Fruit fly (Drosophila melanogaster) whole organism, embryonic: Measurements from ENCODE around the gene ArfGAP1.

Experiments used
- Atf3 ChIP-seq: fragments of 200-800 bp; sonication (Bioruptor generic); optimal IDR thresholded peaks from 3 replicates; lab custom pipeline; 2016; ENCODE audit warnings: missing biosample characterization, missing genetic modification characterization
- B-H1 ChIP-seq: fragments of 200-800 bp; sonication (Bioruptor generic); IDR thresholded peaks from 3 replicates; pipeline ENCODE4 v1.3.6; 2022; ENCODE audit warnings: missing biosample characterization, missing genetic modification characterization
- BEAF-32 ChIP-seq: fragments of 200-800 bp; sonication (Bioruptor generic); optimal IDR thresholded peaks from 3 replicates; lab custom pipeline; 2017; ENCODE audit warnings: missing biosample characterization, missing genetic modification characterization, mild to moderate bottlenecking, moderate library complexity, missing genetic modification reagents
- CG10431 ChIP-seq: fragments of 200-800 bp; sonication (Bioruptor generic); optimal IDR thresholded peaks from 3 replicates; lab custom pipeline; 2018; ENCODE audit warnings: missing biosample characterization, mild to moderate bottlenecking, missing genetic modification characterization
- CG10543 ChIP-seq: fragments of 200-800 bp; sonication (Bioruptor generic); optimal IDR thresholded peaks from 3 replicates; lab custom pipeline; 2017; ENCODE audit warnings: missing biosample characterization, mild to moderate bottlenecking, missing genetic modification characterization, moderate library complexity
- CG11085 ChIP-seq: fragments of 200-800 bp; sonication (Bioruptor generic); IDR thresholded peaks from 2 replicates; pipeline ENCODE4 v1.3.6; 2022; ENCODE audit warnings: missing biosample characterization, missing genetic modification characterization
- CG12219 ChIP-seq: fragments of 200-800 bp; sonication (Bioruptor generic); optimal IDR thresholded peaks from 3 replicates; lab custom pipeline; 2018; ENCODE audit warnings: missing biosample characterization, mild to moderate bottlenecking, missing genetic modification characterization
- CG1529 ChIP-seq: fragments of 200-800 bp; sonication (Bioruptor generic); optimal IDR thresholded peaks from 3 replicates; lab custom pipeline; 2018; ENCODE audit warnings: missing biosample characterization, missing genetic modification characterization
- CG17385 ChIP-seq: fragments of 200-800 bp; sonication (Bioruptor generic); optimal IDR thresholded peaks from 3 replicates; lab custom pipeline; 2018; ENCODE audit warnings: missing biosample characterization, mild to moderate bottlenecking, missing genetic modification characterization
- CG17912 ChIP-seq: fragments of 200-800 bp; sonication (Bioruptor generic); optimal IDR thresholded peaks from 2 replicates; lab custom pipeline; 2018; ENCODE audit warnings: missing biosample characterization, mild to moderate bottlenecking, missing genetic modification characterization
- CG18011 ChIP-seq: fragments of 200-800 bp; sonication (Bioruptor generic); optimal IDR thresholded peaks from 2 replicates; lab custom pipeline; 2017; ENCODE audit warnings: missing biosample characterization, missing genetic modification characterization, mild to moderate bottlenecking, moderate library complexity, missing genotype
- CG31388 ChIP-seq: fragments of 200-800 bp; sonication (Bioruptor generic); optimal IDR thresholded peaks from 2 replicates; lab custom pipeline; 2016; ENCODE audit warnings: missing biosample characterization, missing genetic modification characterization
- CG3163 ChIP-seq: fragments of 200-800 bp; sonication (Bioruptor generic); optimal IDR thresholded peaks from 3 replicates; lab custom pipeline; 2016; ENCODE audit warnings: missing biosample characterization, missing genetic modification characterization
- CG3407 ChIP-seq: fragments of 200-800 bp; sonication (Bioruptor generic); optimal IDR thresholded peaks from 2 replicates; lab custom pipeline; 2018; ENCODE audit warnings: missing biosample characterization, mild to moderate bottlenecking, missing genetic modification characterization
- CG7786 ChIP-seq: fragments of 200-800 bp; sonication (Bioruptor generic); optimal IDR thresholded peaks from 2 replicates; lab custom pipeline; 2016; ENCODE audit warnings: missing biosample characterization, missing genetic modification characterization
- CG7963 ChIP-seq: fragments of 200-800 bp; sonication (Bioruptor generic); IDR thresholded peaks from 3 replicates; pipeline ENCODE4 v1.3.6; 2022; ENCODE audit warnings: missing biosample characterization, missing genetic modification characterization; ENCODE audit not compliant: partially characterized antibody
- CG8765 ChIP-seq: fragments of 200-800 bp; sonication (Bioruptor generic); IDR thresholded peaks from 2 replicates; pipeline ENCODE4 v1.3.6; 2022; ENCODE audit warnings: missing biosample characterization, missing genetic modification characterization
- CG9797 ChIP-seq: fragments of 200-800 bp; sonication (Bioruptor generic); optimal IDR thresholded peaks from 3 replicates; lab custom pipeline; 2018; ENCODE audit warnings: missing biosample characterization, mild to moderate bottlenecking, missing genetic modification characterization
- CrebB ChIP-seq: fragments of 200-800 bp; sonication (Bioruptor generic); optimal IDR thresholded peaks from 3 replicates; lab custom pipeline; 2018; ENCODE audit warnings: missing biosample characterization, mild to moderate bottlenecking, missing genetic modification characterization
- Dip2 ChIP-seq: fragments of 200-800 bp; sonication (Bioruptor generic); IDR thresholded peaks from 2 replicates; pipeline ENCODE4 v1.3.6; 2022; ENCODE audit warnings: missing biosample characterization, missing genetic modification characterization
- Dp ChIP-seq: fragments of 200-800 bp; sonication (Bioruptor generic); optimal IDR thresholded peaks from 2 replicates; lab custom pipeline; 2018; ENCODE audit warnings: missing biosample characterization, mild to moderate bottlenecking, missing genetic modification characterization, moderate library complexity
- GATAe ChIP-seq: fragments of 200-800 bp; sonication (Bioruptor generic); conservative IDR thresholded peaks from 2 replicates; pipeline ENCODE4 v1.3.6; 2022; ENCODE audit warnings: missing biosample characterization, missing genetic modification characterization
- MBD-R2 ChIP-seq: fragments of 200-800 bp; sonication (Bioruptor generic); IDR thresholded peaks from 2 replicates; pipeline ENCODE4 v1.3.6; 2022; ENCODE audit warnings: missing biosample characterization, missing genetic modification characterization
- MESR4 ChIP-seq: fragments of 200-800 bp; sonication (Bioruptor generic); optimal IDR thresholded peaks from 2 replicates; lab custom pipeline; 2018; ENCODE audit warnings: missing biosample characterization, mild to moderate bottlenecking, missing genetic modification characterization, moderate library complexity
- Myb ChIP-seq: fragments of 200-800 bp; sonication (Bioruptor generic); optimal IDR thresholded peaks from 2 replicates; lab custom pipeline; 2016; ENCODE audit warnings: missing biosample characterization, missing genetic modification characterization
- Oli ChIP-seq: fragments of 200-800 bp; sonication (Bioruptor generic); optimal IDR thresholded peaks from 2 replicates; lab custom pipeline; 2018; ENCODE audit warnings: missing biosample characterization, mild to moderate bottlenecking, missing genetic modification characterization, moderate library complexity
- ab ChIP-seq: fragments of 200-800 bp; sonication (Bioruptor generic); optimal IDR thresholded peaks from 2 replicates; lab custom pipeline; 2016; ENCODE audit warnings: missing biosample characterization, missing genetic modification characterization
- bowl ChIP-seq: fragments of 200-800 bp; sonication (Bioruptor generic); IDR thresholded peaks from 2 replicates; pipeline ENCODE4 v1.3.6; 2022; ENCODE audit warnings: missing biosample characterization, missing genetic modification characterization
- dan ChIP-seq: fragments of 200-800 bp; sonication (Bioruptor generic); IDR thresholded peaks from 2 replicates; pipeline ENCODE4 v1.3.6; 2022; ENCODE audit warnings: missing biosample characterization, missing genetic modification characterization
- eyg ChIP-seq: fragments of 200-800 bp; sonication (Bioruptor generic); optimal IDR thresholded peaks from 3 replicates; lab custom pipeline; 2016; ENCODE audit warnings: missing biosample characterization, missing genetic modification characterization
- fd3F ChIP-seq: fragments of 200-800 bp; sonication (Bioruptor generic); optimal IDR thresholded peaks from 2 replicates; lab custom pipeline; 2018; ENCODE audit warnings: missing biosample characterization, mild to moderate bottlenecking, missing genetic modification characterization, moderate library complexity
- fd96Cb ChIP-seq: fragments of 200-800 bp; sonication (Bioruptor generic); optimal IDR thresholded peaks from 2 replicates; lab custom pipeline; 2018; ENCODE audit warnings: missing biosample characterization, mild to moderate bottlenecking, missing genetic modification characterization, moderate library complexity
- gem ChIP-seq: fragments of 200-800 bp; sonication (Bioruptor generic); optimal IDR thresholded peaks from 2 replicates; lab custom pipeline; 2019; ENCODE audit warnings: missing biosample characterization, mild to moderate bottlenecking, missing genetic modification characterization, moderate library complexity
- hb ChIP-seq: fragments of 200-800 bp; sonication (Bioruptor generic); IDR thresholded peaks from 3 replicates; pipeline ENCODE4 v1.3.6; 2022; ENCODE audit warnings: missing biosample characterization, missing genetic modification characterization; ENCODE audit not compliant: partially characterized antibody
- hkb ChIP-seq, 2 experiments: fragments of 200-800 bp in 1 of 2; fragments of >200 bp in 1 of 2; sonication (Bioruptor generic) in 1 of 2; IDR thresholded peaks in 1 of 2; optimal IDR thresholded peaks in 1 of 2; 2 replicates each; pipeline versions ENCODE4 v1.3.6 to Lab custom; 2017 to 2022; ENCODE audit warnings: missing biosample characterization in 1 of 2, missing genetic modification characterization in 1 of 2
- jing ChIP-seq: fragments of 200-800 bp; sonication (Bioruptor generic); optimal IDR thresholded peaks from 2 replicates; lab custom pipeline; 2018; ENCODE audit warnings: missing biosample characterization, mild to moderate bottlenecking, missing genetic modification characterization
- kah ChIP-seq: fragments of 200-800 bp; sonication (Bioruptor generic); optimal IDR thresholded peaks from 2 replicates; lab custom pipeline; 2018; ENCODE audit warnings: missing biosample characterization, mild to moderate bottlenecking, missing genetic modification characterization
- kni ChIP-seq: fragments of 200-800 bp; sonication (Bioruptor generic); optimal IDR thresholded peaks from 3 replicates; lab custom pipeline; 2017; ENCODE audit warnings: mild to moderate bottlenecking, missing biosample characterization, missing genetic modification reagents, missing genetic modification characterization
- lab ChIP-seq: fragments of 200-800 bp; sonication (Bioruptor generic); optimal IDR thresholded peaks from 3 replicates; lab custom pipeline; 2017; ENCODE audit warnings: missing biosample characterization, missing genetic modification characterization, mild to moderate bottlenecking, moderate library complexity, missing genetic modification reagents
- p53 ChIP-seq: fragments of 200-800 bp; sonication (Bioruptor generic); optimal IDR thresholded peaks from 2 replicates; lab custom pipeline; 2016; ENCODE audit warnings: missing biosample characterization, missing genetic modification characterization
- pan ChIP-seq, 4 experiments: fragments of >200 bp in 3 of 4; fragments of 200-800 bp in 1 of 4; sonication (Bioruptor generic) in 1 of 4; optimal IDR thresholded peaks in 3 of 4; IDR thresholded peaks in 1 of 4; 2 replicates each; pipeline versions ENCODE4 v1.3.6 to Lab custom; 2017 to 2022; ENCODE audit warnings: missing biosample characterization in 2 of 4, missing genetic modification characterization in 2 of 4, mixed read lengths in 1 of 4
- peb ChIP-seq: fragments of 200-800 bp; sonication (Bioruptor generic); IDR thresholded peaks from 2 replicates; pipeline ENCODE4 v1.3.6; 2022; ENCODE audit warnings: missing biosample characterization, missing genetic modification characterization
- prd ChIP-seq, 3 experiments: fragments of >200 bp in 2 of 3; fragments of 200-800 bp in 1 of 3; sonication (Bioruptor generic) in 1 of 3; optimal IDR thresholded peaks in 2 of 3; IDR thresholded peaks in 1 of 3; 2 replicates in 2 of 3; 3 replicates in 1 of 3; pipeline versions ENCODE4 v1.3.6 to Lab custom; 2017 to 2022; ENCODE audit warnings: missing biosample characterization in 1 of 3, missing genetic modification characterization in 1 of 3
- sisA ChIP-seq: fragments of 200-800 bp; sonication (Bioruptor generic); IDR thresholded peaks from 2 replicates; pipeline ENCODE4 v1.3.6; 2022; ENCODE audit warnings: missing biosample characterization, missing genetic modification characterization
- unc-4 ChIP-seq: fragments of 200-800 bp; sonication (Bioruptor generic); IDR thresholded peaks from 2 replicates; pipeline ENCODE4 v1.3.6; 2022; ENCODE audit warnings: missing biosample characterization, missing genetic modification characterization; ENCODE audit not compliant: partially characterized antibody

Gene ArfGAP1

DNA sequence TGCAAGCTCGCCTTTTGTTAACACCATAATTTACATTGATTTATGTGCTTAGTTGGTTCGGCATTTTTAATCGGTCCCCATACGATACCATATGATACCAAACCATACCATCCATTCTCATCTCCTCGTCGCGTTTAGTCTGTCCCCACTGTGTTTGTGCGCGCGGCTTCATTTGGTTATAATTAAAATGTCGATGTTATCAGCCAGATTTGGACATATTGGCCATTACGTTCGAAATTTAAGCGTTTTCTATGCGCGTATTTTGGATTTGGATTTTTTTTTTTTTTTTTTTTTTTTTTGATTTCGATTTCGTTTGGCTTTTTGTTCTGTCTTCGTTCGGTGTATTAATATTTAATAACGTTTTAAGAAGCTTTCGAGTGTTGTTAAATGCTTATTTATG is 44.6 kb upstream of the ArfGAP1 start (continued):
- no peak for TF ChIP-seq BEAF-32 (GFP tag; lab: Kevin White, UChicago)
- TF ChIP-seq CG7963 (GFP tag; lab: Robert Waterston, UW): no peak
- no peak for TF ChIP-seq CG10431 (GFP tag; lab: Kevin White, UChicago)

DNA sequence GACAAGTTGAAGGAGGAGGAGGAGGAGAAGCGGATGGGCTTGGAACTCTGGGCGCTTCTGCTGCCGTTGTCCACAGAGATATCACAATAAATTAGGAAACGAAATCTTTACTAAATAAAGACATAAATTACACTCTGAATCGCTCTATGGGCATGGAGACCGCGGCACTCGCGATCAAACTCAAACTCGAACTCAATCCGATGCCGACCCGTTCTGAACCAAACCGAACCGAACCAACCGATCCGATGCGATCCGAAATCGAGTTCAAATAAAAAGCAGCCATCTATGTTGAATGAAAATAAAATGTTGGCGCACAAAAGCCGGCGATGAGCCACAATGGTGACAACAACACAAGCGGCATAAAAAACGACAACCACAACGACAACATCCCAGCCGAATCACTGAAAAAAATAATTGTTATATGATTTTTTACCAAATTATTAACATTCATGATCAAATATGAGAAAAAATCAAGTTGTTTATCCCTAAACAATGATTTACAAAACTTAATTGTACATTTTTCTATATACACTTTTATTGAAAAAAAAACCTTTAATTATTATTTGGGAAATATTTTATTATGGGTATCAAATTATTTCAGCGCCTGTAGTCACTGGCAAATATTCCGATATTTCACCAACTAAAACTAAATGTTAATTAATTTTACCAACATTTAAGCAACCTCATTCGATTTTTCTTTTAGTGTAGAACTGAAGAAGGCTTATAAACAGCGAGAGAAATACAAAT is 39.7 kb upstream of the ArfGAP1 start:
- no peak for TF ChIP-seq ab (GFP tag; lab: Kevin White, UChicago)
- no peak for TF ChIP-seq hb (GFP tag; lab: Robert Waterston, UW)
- no peak for TF ChIP-seq bowl (GFP tag; lab: Robert Waterston, UW)
- peak; percentile 48 for TF ChIP-seq lab (GFP tag; lab: Kevin White, UChicago)
- TF ChIP-seq peb (GFP tag; lab: Robert Waterston, UW): 0 out of 2 replicates have a peak, but pooled peaks have one; percentile 33
- no peak for TF ChIP-seq MBD-R2 (GFP tag; lab: Robert Waterston, UW)
- TF ChIP-seq CG8765 (GFP tag; lab: Robert Waterston, UW): no peak
- TF ChIP-seq Dip2 (GFP tag; lab: Robert Waterston, UW): no peak
- TF ChIP-seq kah: peak; percentile 46
- peak; percentile 94 for TF ChIP-seq gem (tag; lab: Kevin White, UChicago)
- peak; percentile 77 for TF ChIP-seq CG1529
- peak; percentile 45 for TF ChIP-seq jing (GFP tag; lab: Kevin White, UChicago)
- TF ChIP-seq Myb (GFP tag; lab: Kevin White, UChicago): no peak
- no peak for TF ChIP-seq CG9797 (GFP tag; lab: Kevin White, UChicago)
- TF ChIP-seq GATAe (GFP tag; lab: Robert Waterston, UW): no peak
- peak; percentile 69 for TF ChIP-seq CG3407 (GFP tag; lab: Kevin White, UChicago)
- TF ChIP-seq CG12219 (GFP tag; lab: Kevin White, UChicago): peak; percentile 48
- no peak for TF ChIP-seq CG7786
- TF ChIP-seq pan (optimal IDR thresholded peaks at IDR 0.05; lab: Kevin White, UChicago): no peak
- no peak for TF ChIP-seq pan (GFP tag; optimal IDR thresholded peaks at IDR 0.05 in 1 of 2, IDR thresholded peaks at IDR 0.05 in 1 of 2)
- TF ChIP-seq eyg: peak; percentile 37
- no peak for TF ChIP-seq MESR4 (GFP tag; lab: Kevin White, UChicago)
- TF ChIP-seq fd3F (GFP tag; lab: Kevin White, UChicago): no peak
- peak; percentile 69 for TF ChIP-seq sisA
- TF ChIP-seq dan (GFP tag; lab: Robert Waterston, UW): no peak
- no peak for TF ChIP-seq CG10543 (GFP tag; lab: Kevin White, UChicago)
- no peak for TF ChIP-seq CG17912 (GFP tag; lab: Kevin White, UChicago)
- TF ChIP-seq CG11085 (GFP tag; lab: Robert Waterston, UW): no peak
- peak; percentile 87 for TF ChIP-seq Oli (tag; lab: Kevin White, UChicago)
- TF ChIP-seq CG31388: peak; percentile 50
- TF ChIP-seq fd96Cb: peak; percentile 93
- TF ChIP-seq CG18011: no peak
- TF ChIP-seq CG17385: peak; percentile 74
- TF ChIP-seq kni (GFP tag; lab: Kevin White, UChicago): peak; percentile 12
- no peak for TF ChIP-seq prd (optimal IDR thresholded peaks at IDR 0.05; lab: Kevin White, UChicago)
- peak; percentile 67; the same call in 2 of the 3 replicates for TF ChIP-seq prd (GFP tag; IDR thresholded peaks at IDR 0.05; lab: Robert Waterston, UW)
- TF ChIP-seq p53 (GFP tag; lab: Kevin White, UChicago): no peak
- no peak for TF ChIP-seq B-H1 (GFP tag; lab: Robert Waterston, UW)
- peak; percentile 10 for TF ChIP-seq CrebB (tag; lab: Kevin White, UChicago)
- no peak for TF ChIP-seq unc-4 (GFP tag; lab: Robert Waterston, UW)
- no peak for TF ChIP-seq Dp (GFP tag; lab: Kevin White, UChicago)
- TF ChIP-seq CG3163 (GFP tag; lab: Kevin White, UChicago): no peak
- TF ChIP-seq Atf3 (GFP tag; lab: Kevin White, UChicago): peak; percentile 14
- TF ChIP-seq hkb (optimal IDR thresholded peaks at IDR 0.05; lab: Kevin White, UChicago): no peak
- peak; percentile 64 for TF ChIP-seq hkb (GFP tag; IDR thresholded peaks at IDR 0.05; lab: Robert Waterston, UW)
